Worm (Caenorhabditis elegans) whole organism, L4 larva: ENCODE results near the gene F21G4.6.

Experiments
- D1046.2 ChIP-seq: fragments of 200-800 bp; sonication (Bioruptor generic); IDR thresholded peaks from 2 replicates; pipeline ENCODE4 v1.3.6; 2022; ENCODE audit warnings: missing genetic modification characterization, missing compliant biosample characterization
- F10B5.3 ChIP-seq: sonication (generic microtip); optimal IDR thresholded peaks from 2 replicates; lab custom pipeline; 2016; ENCODE audit warnings: mild to moderate bottlenecking, missing genetic modification characterization, missing compliant biosample characterization
- F49E8.2 ChIP-seq: sonication (generic microtip); optimal IDR thresholded peaks from 2 replicates; lab custom pipeline; 2016; ENCODE audit warnings: missing compliant biosample characterization, mild to moderate bottlenecking, missing genetic modification characterization, borderline replicate concordance
- T20F7.1 ChIP-seq: fragments of 200-800 bp; sonication (Bioruptor generic); optimal IDR thresholded peaks from 2 replicates; lab custom pipeline; 2018; ENCODE audit warnings: mild to moderate bottlenecking, missing genetic modification characterization, missing compliant biosample characterization
- T26A8.4 ChIP-seq: fragments of 200-800 bp; sonication (Bioruptor generic); IDR thresholded peaks from 2 replicates; pipeline ENCODE4 v1.3.6; 2022; ENCODE audit warnings: missing genetic modification characterization, missing compliant biosample characterization
- Y105C5A.15 ChIP-seq: fragments of 200-800 bp; sonication (Bioruptor generic); IDR thresholded peaks from 2 replicates; pipeline ENCODE4 v1.3.6; 2022; ENCODE audit warnings: missing genetic modification characterization, missing compliant biosample characterization
- Y48G9A.11 ChIP-seq: fragments of 200-800 bp; sonication (Bioruptor generic); IDR thresholded peaks from 2 replicates; pipeline ENCODE4 v1.3.6; 2022; ENCODE audit warnings: missing genetic modification reagents, missing genetic modification characterization, missing compliant biosample characterization
- Y5F2A.4 ChIP-seq: fragments of 200-800 bp; sonication (Bioruptor generic); optimal IDR thresholded peaks from 2 replicates; lab custom pipeline; 2018; ENCODE audit warnings: mild to moderate bottlenecking, missing genetic modification characterization, missing compliant biosample characterization
- Y75B8A.6 ChIP-seq: fragments of 200-800 bp; sonication (Bioruptor generic); IDR thresholded peaks from 2 replicates; pipeline ENCODE4 v1.3.6; 2022; ENCODE audit warnings: missing genetic modification reagents, missing genetic modification characterization, missing compliant biosample characterization
- ZK337.2 ChIP-seq: fragments of 200-800 bp; sonication (Bioruptor generic); IDR thresholded peaks from 2 replicates; pipeline ENCODE4 v1.3.6; 2022; ENCODE audit warnings: missing genetic modification reagents, missing genetic modification characterization, missing compliant biosample characterization
- ama-1 ChIP-seq: fragments of 150-350 bp; optimal IDR thresholded peaks from 2 replicates; lab custom pipeline; 2014; ENCODE audit warnings: inconsistent platforms, mixed read lengths
- arid-1 ChIP-seq: fragments of 200-800 bp; sonication (Bioruptor generic); conservative IDR thresholded peaks from 2 replicates; pipeline ENCODE4 v1.3.6; 2022; ENCODE audit warnings: missing genetic modification reagents, missing genetic modification characterization, missing compliant biosample characterization
- attf-4 ChIP-seq: sonication (generic microtip); optimal IDR thresholded peaks from 3 replicates; lab custom pipeline; 2017; ENCODE audit warnings: missing biosample characterization, missing genetic modification characterization
- ceh-20 ChIP-seq: fragments of 200-800 bp; sonication (Bioruptor generic); IDR thresholded peaks from 2 replicates; pipeline ENCODE4 v1.3.6; 2022; ENCODE audit warnings: missing genetic modification reagents, missing genetic modification characterization, missing compliant biosample characterization
- ceh-32 ChIP-seq: sonication (generic microtip); optimal IDR thresholded peaks from 2 replicates; lab custom pipeline; 2016; ENCODE audit warnings: mild to moderate bottlenecking, missing genetic modification characterization, missing compliant biosample characterization; ENCODE audit not compliant: poor library complexity
- ceh-44 ChIP-seq: fragments of 200-800 bp; sonication (Bioruptor generic); IDR thresholded peaks from 2 replicates; pipeline ENCODE4 v1.3.6; 2022; ENCODE audit warnings: missing genetic modification reagents, missing genetic modification characterization, missing compliant biosample characterization
- ceh-82 ChIP-seq: sonication (generic microtip); optimal IDR thresholded peaks from 2 replicates; lab custom pipeline; 2017; ENCODE audit warnings: missing biosample characterization, missing genetic modification characterization
- cey-2 ChIP-seq: sonication (generic microtip); optimal IDR thresholded peaks from 3 replicates; lab custom pipeline; 2017; ENCODE audit warnings: missing genetic modification characterization, mild to moderate bottlenecking, missing compliant biosample characterization, antibody characterized with exemption, borderline replicate concordance; ENCODE audit not compliant: insufficient read depth
- ctbp-1 ChIP-seq: fragments of 200-800 bp; sonication (Bioruptor generic); IDR thresholded peaks from 2 replicates; pipeline ENCODE4 v1.3.6; 2022; ENCODE audit warnings: missing genetic modification reagents, missing genetic modification characterization, missing compliant biosample characterization
- daf-12 ChIP-seq: fragments of 150-350 bp; optimal IDR thresholded peaks from 2 replicates; lab custom pipeline; 2014; ENCODE audit warnings: missing biosample characterization, missing genetic modification reagents, missing genetic modification characterization
- daf-19 ChIP-seq: fragments of 200-800 bp; sonication (Bioruptor generic); conservative IDR thresholded peaks from 2 replicates; pipeline ENCODE4 v1.3.6; 2022; ENCODE audit warnings: missing genetic modification characterization, missing compliant biosample characterization
- daf-8 ChIP-seq: fragments of 200-800 bp; sonication (Bioruptor generic); IDR thresholded peaks from 2 replicates; pipeline ENCODE4 v1.3.6; 2022; ENCODE audit warnings: missing genetic modification characterization, missing compliant biosample characterization
- dmd-8 ChIP-seq: fragments of 200-800 bp; sonication (Bioruptor generic); IDR thresholded peaks from 2 replicates; pipeline ENCODE4 v1.3.6; 2022; ENCODE audit warnings: missing genetic modification characterization, missing compliant biosample characterization
- dmd-9 ChIP-seq: fragments of 200-800 bp; sonication (Bioruptor generic); IDR thresholded peaks from 2 replicates; pipeline ENCODE4 v1.3.6; 2022; ENCODE audit warnings: missing genetic modification reagents, missing genetic modification characterization, missing compliant biosample characterization
- dpl-1 ChIP-seq: fragments of 150-350 bp; optimal IDR thresholded peaks from 2 replicates; lab custom pipeline; 2014; ENCODE audit warnings: missing biosample characterization, missing genetic modification reagents, missing genetic modification characterization
- duxl-1 ChIP-seq: sonication (generic microtip); optimal IDR thresholded peaks from 2 replicates; lab custom pipeline; 2016; ENCODE audit warnings: mild to moderate bottlenecking, missing genetic modification characterization, moderate library complexity, missing compliant biosample characterization; ENCODE audit not compliant: poor library complexity
- dve-1 ChIP-seq: sonication (generic microtip); optimal IDR thresholded peaks from 2 replicates; lab custom pipeline; 2017; ENCODE audit warnings: antibody characterized with exemption, mild to moderate bottlenecking, missing genetic modification characterization, missing compliant biosample characterization; ENCODE audit not compliant: insufficient read depth
- egl-43 ChIP-seq: fragments of 200-800 bp; sonication (Bioruptor generic); IDR thresholded peaks from 2 replicates; pipeline ENCODE4 v1.3.6; 2022; ENCODE audit warnings: missing genetic modification reagents, missing genetic modification characterization, missing compliant biosample characterization
- fkh-10 ChIP-seq: fragments of 150-350 bp; optimal IDR thresholded peaks from 2 replicates; lab custom pipeline; 2014; ENCODE audit warnings: missing biosample characterization, missing genetic modification reagents, missing genetic modification characterization
- fos-1 ChIP-seq: fragments of 150-350 bp; optimal IDR thresholded peaks from 2 replicates; lab custom pipeline; 2014; ENCODE audit warnings: missing biosample characterization, missing genetic modification characterization
- hlh-30 ChIP-seq: sonication (generic microtip); optimal IDR thresholded peaks from 2 replicates; lab custom pipeline; 2017; ENCODE audit warnings: antibody characterized with exemption, mild to moderate bottlenecking, missing genetic modification characterization, missing compliant biosample characterization; ENCODE audit not compliant: insufficient read depth
- hmg-1.1 ChIP-seq: fragments of 200-800 bp; sonication (Bioruptor generic); IDR thresholded peaks from 2 replicates; pipeline ENCODE4 v1.3.6; 2022; ENCODE audit warnings: missing genetic modification reagents, missing genetic modification characterization, missing compliant biosample characterization
- lin-1 ChIP-seq: fragments of 200-800 bp; sonication (Bioruptor generic); IDR thresholded peaks from 2 replicates; pipeline ENCODE4 v1.3.6; 2022; ENCODE audit warnings: missing genetic modification reagents, missing genetic modification characterization, missing compliant biosample characterization
- lin-13 ChIP-seq: fragments of 150-350 bp; optimal IDR thresholded peaks from 2 replicates; lab custom pipeline; 2014; ENCODE audit warnings: missing biosample characterization, missing genetic modification reagents, missing genetic modification characterization
- lin-15B ChIP-seq: fragments of 150-350 bp; sonication (generic microtip); optimal IDR thresholded peaks from 3 replicates; lab custom pipeline; 2014; ENCODE audit warnings: missing biosample characterization, missing genetic modification characterization
- lir-3 ChIP-seq: sonication (generic microtip); optimal IDR thresholded peaks from 2 replicates; lab custom pipeline; 2016; ENCODE audit warnings: mild to moderate bottlenecking, missing genetic modification characterization, missing compliant biosample characterization
- lsy-2 ChIP-seq, 2 experiments: fragments of 150-350 bp in 1 of 2; sonication (generic microtip) in 1 of 2; optimal IDR thresholded peaks; 2 replicates each; lab custom pipeline; 2014 to 2017; ENCODE audit warnings: missing biosample characterization in 2 of 2, missing genetic modification characterization in 2 of 2
- madf-9 ChIP-seq: fragments of 200-800 bp; sonication (Bioruptor generic); conservative IDR thresholded peaks from 2 replicates; pipeline ENCODE4 v1.3.6; 2022; ENCODE audit warnings: missing genetic modification reagents, missing genetic modification characterization, missing compliant biosample characterization
- mes-2 ChIP-seq: sonication (generic microtip); optimal IDR thresholded peaks from 2 replicates; lab custom pipeline; 2016; ENCODE audit warnings: missing genotype, mild to moderate bottlenecking, missing genetic modification characterization, missing compliant biosample characterization; ENCODE audit not compliant: poor library complexity, severe bottlenecking
- nhr-102 ChIP-seq: sonication (generic microtip); optimal IDR thresholded peaks from 2 replicates; lab custom pipeline; 2016; ENCODE audit warnings: mild to moderate bottlenecking, missing genetic modification characterization, moderate library complexity, missing compliant biosample characterization
- nhr-28 ChIP-seq: fragments of 150-350 bp; optimal IDR thresholded peaks from 2 replicates; lab custom pipeline; 2014; ENCODE audit warnings: missing biosample characterization, missing genetic modification characterization
- nhr-42 ChIP-seq: fragments of 200-800 bp; sonication (Bioruptor generic); IDR thresholded peaks from 2 replicates; pipeline ENCODE4 v1.3.6; 2022; ENCODE audit warnings: missing genetic modification characterization, missing compliant biosample characterization
- nhr-48 ChIP-seq: sonication (generic microtip); optimal IDR thresholded peaks from 2 replicates; lab custom pipeline; 2016; ENCODE audit warnings: mild to moderate bottlenecking, missing genetic modification characterization, missing compliant biosample characterization
- nhr-6 ChIP-seq: fragments of 150-350 bp; optimal IDR thresholded peaks from 2 replicates; lab custom pipeline; 2014; ENCODE audit warnings: missing biosample characterization, missing genetic modification characterization
- nhr-77 ChIP-seq: fragments of 150-350 bp; optimal IDR thresholded peaks from 2 replicates; lab custom pipeline; 2014; ENCODE audit warnings: missing biosample characterization, missing genetic modification characterization
- pqm-1 ChIP-seq: sonication (generic microtip); optimal IDR thresholded peaks from 2 replicates; lab custom pipeline; 2017; ENCODE audit warnings: missing biosample characterization, missing genetic modification characterization
- sdz-12 ChIP-seq: fragments of 200-800 bp; sonication (Bioruptor generic); optimal IDR thresholded peaks from 2 replicates; lab custom pipeline; 2018; ENCODE audit warnings: mild to moderate bottlenecking, missing genetic modification characterization, missing compliant biosample characterization
- snpc-1.2 ChIP-seq: fragments of 200-800 bp; sonication (Bioruptor generic); IDR thresholded peaks from 2 replicates; pipeline ENCODE4 v1.3.6; 2022; ENCODE audit warnings: missing genetic modification reagents, missing genetic modification characterization, missing compliant biosample characterization
- snpc-4 ChIP-seq: fragments of 150-350 bp; optimal IDR thresholded peaks from 2 replicates; lab custom pipeline; 2014; ENCODE audit warnings: missing biosample characterization, missing genetic modification characterization
- zip-11 ChIP-seq: fragments of 200-800 bp; sonication (Bioruptor generic); IDR thresholded peaks from 2 replicates; pipeline ENCODE4 v1.3.6; 2022; ENCODE audit warnings: missing genetic modification characterization, missing compliant biosample characterization
- zip-2 ChIP-seq: fragments of 150-350 bp; optimal IDR thresholded peaks from 2 replicates; lab custom pipeline; 2014; ENCODE audit warnings: missing biosample characterization, missing genetic modification characterization

Gene F21G4.6

DNA sequence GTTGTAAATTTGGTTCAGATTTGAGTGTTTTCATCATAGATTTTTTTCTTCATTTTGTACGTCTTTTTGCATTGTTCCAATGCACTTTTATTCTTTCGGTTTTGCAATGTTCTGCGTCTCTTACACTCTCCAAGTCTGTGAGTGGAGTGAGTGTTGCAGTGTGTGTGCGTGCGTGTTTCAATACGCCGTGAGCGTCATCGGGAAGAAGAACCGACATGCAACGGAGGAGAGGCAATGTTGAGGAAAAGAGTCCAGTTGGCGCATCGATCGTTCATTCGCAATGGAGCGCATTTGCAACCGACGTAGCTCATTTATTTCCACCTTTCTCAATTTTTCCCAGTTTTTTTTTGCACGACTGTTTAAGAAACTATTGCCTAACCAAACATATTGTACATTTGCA, 41.3 kb upstream of the F21G4.6 start, which contains the start of gene ZC506.1 (continued):
- TF ChIP-seq zip-11 (GFP tag; lab: Robert Waterston, UW) (no peak), lsy-2 (tag; optimal IDR thresholded peaks at IDR 0.05; lab: Kevin White, UChicago) (peak; percentile 79 to 92), ceh-44 (GFP tag; lab: Robert Waterston, UW) (no peak), sdz-12 (GFP tag; lab: Kevin White, UChicago) (no peak), snpc-1.2 (GFP tag; lab: Robert Waterston, UW) (no peak), lir-3 (tag; lab: Kevin White, UChicago) (no peak), daf-12 (tag; lab: Kevin White, UChicago) (no peak), daf-8 (GFP tag; lab: Robert Waterston, UW) (no peak), egl-43 (GFP tag; lab: Robert Waterston, UW) (peak; percentile 91), duxl-1 (tag; lab: Kevin White, UChicago) (peak; percentile 58), nhr-6 (tag; lab: Kevin White, UChicago) (peak; percentile 93), lin-1 (GFP tag; lab: Robert Waterston, UW) (peak; percentile 65; the same call in 1 of the 2 replicates), ama-1 (lab: Kevin White, UChicago) (peak; percentile 34), dve-1 (tag; lab: Kevin White, UChicago) (peak; percentile 98), hlh-30 (peak; percentile 87), attf-4 (tag; lab: Kevin White, UChicago) (no peak), T26A8.4 (peak; percentile 87), Y48G9A.11 (GFP tag; lab: Robert Waterston, UW) (no peak), pqm-1 (tag; lab: Kevin White, UChicago) (peak; percentile 46), nhr-42 (GFP tag; lab: Robert Waterston, UW) (peak; percentile 89), ceh-82 (tag; lab: Kevin White, UChicago) (no peak), nhr-77 (peak; percentile 95), daf-19 (GFP tag; lab: Robert Waterston, UW) (no peak), lin-15B (no peak), fkh-10 (GFP tag; lab: Kevin White, UChicago) (peak; percentile 54), F49E8.2 (tag; lab: Kevin White, UChicago) (no peak), Y5F2A.4 (GFP tag; lab: Kevin White, UChicago) (no peak), ZK337.2 (GFP tag; lab: Robert Waterston, UW) (no peak), cey-2 (tag; lab: Kevin White, UChicago) (no peak), ceh-32 (tag; lab: Kevin White, UChicago) (no peak), nhr-102 (tag; lab: Kevin White, UChicago) (peak; percentile 89), ctbp-1 (GFP tag; lab: Robert Waterston, UW) (peak; percentile 92), Y75B8A.6 (GFP tag; lab: Robert Waterston, UW) (peak; percentile 64; the same call in 1 of the 2 replicates), D1046.2 (GFP tag; lab: Robert Waterston, UW) (no peak), zip-2 (tag; lab: Kevin White, UChicago) (peak; percentile 45), dpl-1 (GFP tag; lab: Kevin White, UChicago) (peak; percentile 62), hmg-1.1 (GFP tag; lab: Robert Waterston, UW) (peak; percentile 97), dmd-8 (0 out of 2 replicates have a peak, but pooled peaks have one; percentile 42), madf-9 (GFP tag; lab: Robert Waterston, UW) (peak; percentile 55), dmd-9 (GFP tag; lab: Robert Waterston, UW) (peak; percentile 67; the same call in 1 of the 2 replicates), lin-13 (GFP tag; lab: Kevin White, UChicago) (peak; percentile 95), Y105C5A.15 (GFP tag; lab: Robert Waterston, UW) (no peak), F10B5.3 (tag; lab: Kevin White, UChicago) (peak; percentile 65), mes-2 (tag; lab: Kevin White, UChicago) (peak; percentile 93), fos-1 (tag; lab: Kevin White, UChicago) (no peak), arid-1 (GFP tag; lab: Robert Waterston, UW) (peak; percentile 67), nhr-48 (peak; percentile 87), snpc-4 (tag; lab: Kevin White, UChicago) (no peak), nhr-28 (peak; percentile 93), T20F7.1 (GFP tag; lab: Kevin White, UChicago) (peak; percentile 84), ceh-20 (GFP tag; lab: Robert Waterston, UW) (peak; percentile 76; the same call in 1 of the 2 replicates)
